Fruit fly (Drosophila melanogaster): ENCODE measurements around the gene Vps16B.

Gene Vps16B

dm6 chr3R:29806682-29807393 lies 9.4 kb downstream of the Vps16B start, which contains the start of the genes ca and ncd (continued):
- TF ChIP-seq CG8290 (GFP tag; optimal IDR thresholded peaks at IDR 0.05) (no peak), CG8290 (tag; optimal IDR thresholded peaks at IDR 0.05) (no peak), Bteb2 (GFP tag; optimal IDR thresholded peaks at IDR 0.05) (no peak), tio (GFP tag; optimal IDR thresholded peaks at IDR 0.05) (no peak), unpg (GFP tag; optimal IDR thresholded peaks at IDR 0.05) (no peak), CG10321 (GFP tag; IDR thresholded peaks at IDR 0.05) (no peak), Hr3 (GFP tag; optimal IDR thresholded peaks at IDR 0.05) (no peak), Elba2 (GFP tag; optimal IDR thresholded peaks at IDR 0.05) (peak; percentile 82), CG15601 (tag; optimal IDR thresholded peaks at IDR 0.05) (no peak), CG10462 (GFP tag; optimal IDR thresholded peaks at IDR 0.05) (no peak), Doc2 (GFP tag; IDR thresholded peaks at IDR 0.05) (no peak), CG18476 (GFP tag; optimal IDR thresholded peaks at IDR 0.05) (no peak), prd (optimal IDR thresholded peaks at IDR 0.05) (no peak), prd (GFP tag; IDR thresholded peaks at IDR 0.05) (no peak), CG14965 (GFP tag; optimal IDR thresholded peaks at IDR 0.05; ENCODE audit: borderline replicate concordance) (no peak), Jarid2 (GFP tag; optimal IDR thresholded peaks at IDR 0.05) (no peak), luna (GFP tag; optimal IDR thresholded peaks at IDR 0.05) (no peak), cad (GFP tag; optimal IDR thresholded peaks at IDR 0.05) (no peak), CG8924 (tag; optimal IDR thresholded peaks at IDR 0.05) (no peak), pfk (GFP tag; optimal IDR thresholded peaks at IDR 0.05) (no peak), CG4617 (GFP tag; optimal IDR thresholded peaks at IDR 0.05; ENCODE audit: borderline replicate concordance) (peak; percentile 95), CG9215 (GFP tag; IDR thresholded peaks at IDR 0.05) (peak; percentile 80), CG11093 (GFP tag; IDR thresholded peaks at IDR 0.05) (no peak), CG1792 (GFP tag; optimal IDR thresholded peaks at IDR 0.05) (no peak), fd96Cb (tag; optimal IDR thresholded peaks at IDR 0.05) (no peak), Mad (GFP tag; optimal IDR thresholded peaks at IDR 0.05) (no peak), gcm2 (GFP tag; optimal IDR thresholded peaks at IDR 0.05) (no peak), HmgD (GFP tag; optimal IDR thresholded peaks at IDR 0.05) (no peak), chinmo (GFP tag; IDR thresholded peaks at IDR 0.05; ENCODE audit: partially characterized antibody) (0 out of 4 replicates have a peak, but pooled peaks have one; percentile 64), nerfin-2 (GFP tag; IDR thresholded peaks at IDR 0.05; ENCODE audit: partially characterized antibody) (peak; percentile 24; the same call in 1 of the 2 replicates), gcm (GFP tag; optimal IDR thresholded peaks at IDR 0.05) (no peak), gro (GFP tag; optimal IDR thresholded peaks at IDR 0.05) (no peak), gfzf (GFP tag; optimal IDR thresholded peaks at IDR 0.05) (peak; percentile 59), CG15269 (tag; optimal IDR thresholded peaks at IDR 0.05) (no peak), CG4730 (GFP tag; IDR thresholded peaks at IDR 0.05) (no peak), CG4404 (GFP tag; IDR thresholded peaks at IDR 0.05) (no peak), rib (GFP tag; IDR thresholded peaks at IDR 0.05) (no peak), CG14667 (GFP tag; IDR thresholded peaks at IDR 0.05) (no peak), CG16815 (GFP tag; optimal IDR thresholded peaks at IDR 0.05) (no peak), Oaz (GFP tag; IDR thresholded peaks at IDR 0.05) (no peak), CG12299 (tag; optimal IDR thresholded peaks at IDR 0.05) (no peak), NC2α (GFP tag; optimal IDR thresholded peaks at IDR 0.05) (no peak), Hr39 (optimal IDR thresholded peaks at IDR 0.05) (no peak), slou (GFP tag; optimal IDR thresholded peaks at IDR 0.05) (no peak), caup (GFP tag; optimal IDR thresholded peaks at IDR 0.05; ENCODE audit: severe bottlenecking) (no peak), CG17612 (GFP tag; IDR thresholded peaks at IDR 0.05) (no peak), CG8388 (GFP tag; optimal IDR thresholded peaks at IDR 0.05) (no peak), usp (GFP tag; optimal IDR thresholded peaks at IDR 0.05) (no peak), Fer1 (GFP tag; optimal IDR thresholded peaks at IDR 0.05) (no peak), CG3163 (GFP tag; optimal IDR thresholded peaks at IDR 0.05) (no peak), CG13287 (GFP tag; IDR thresholded peaks at IDR 0.05; ENCODE audit: partially characterized antibody) (peak; percentile 80), Dip3 (GFP tag; optimal IDR thresholded peaks at IDR 0.05) (peak; percentile 6)

Data from whole organism, embryonic.